Fruit fly (Drosophila melanogaster) whole organism, pupa: ENCODE data around the gene CG45080.

Experiments
- CG10348 ChIP-seq: fragments of 200-800 bp; sonication (Bioruptor generic); IDR thresholded peaks from 2 replicates; pipeline ENCODE4 v1.3.6; 2022; ENCODE audit warnings: missing biosample characterization, missing genetic modification characterization
- CG12605 ChIP-seq: fragments of 200-800 bp; sonication (Bioruptor generic); IDR thresholded peaks from 2 replicates; pipeline ENCODE4 v1.3.6; 2022; ENCODE audit warnings: missing biosample characterization, missing genetic modification characterization
- CG13204 ChIP-seq: fragments of 200-800 bp; sonication (Bioruptor generic); optimal IDR thresholded peaks from 2 replicates; lab custom pipeline; 2018; ENCODE audit warnings: missing biosample characterization, mild to moderate bottlenecking, missing genetic modification characterization, moderate library complexity
- CG14655 ChIP-seq: fragments of 200-800 bp; sonication (Bioruptor generic); optimal IDR thresholded peaks from 3 replicates; lab custom pipeline; 2017; ENCODE audit warnings: mild to moderate bottlenecking, missing biosample characterization, missing genetic modification reagents, missing genetic modification characterization
- CG15710 ChIP-seq: fragments of 200-800 bp; sonication (Bioruptor generic); optimal IDR thresholded peaks from 2 replicates; lab custom pipeline; 2018; ENCODE audit warnings: missing biosample characterization, mild to moderate bottlenecking, missing genetic modification characterization, moderate library complexity
- CG17806 ChIP-seq: fragments of 200-800 bp; sonication (Bioruptor generic); optimal IDR thresholded peaks from 2 replicates; lab custom pipeline; 2018; ENCODE audit warnings: missing biosample characterization, mild to moderate bottlenecking, missing genetic modification characterization, moderate library complexity
- CG32121 ChIP-seq: fragments of 200-800 bp; sonication (Bioruptor generic); IDR thresholded peaks from 2 replicates; pipeline ENCODE4 v1.3.6; 2022; ENCODE audit warnings: missing biosample characterization, missing genetic modification characterization
- CG34367 ChIP-seq: fragments of 200-800 bp; sonication (Bioruptor generic); optimal IDR thresholded peaks from 2 replicates; lab custom pipeline; 2018; ENCODE audit warnings: missing biosample characterization, mild to moderate bottlenecking, missing genetic modification characterization
- CG4496 ChIP-seq: fragments of 200-800 bp; sonication (Bioruptor generic); IDR thresholded peaks from 3 replicates; pipeline ENCODE4 v1.3.6; 2022; ENCODE audit warnings: missing biosample characterization, missing genetic modification characterization
- CG8159 ChIP-seq: fragments of 200-800 bp; sonication (Bioruptor generic); optimal IDR thresholded peaks from 3 replicates; lab custom pipeline; 2018; ENCODE audit warnings: missing biosample characterization, mild to moderate bottlenecking, missing genetic modification characterization, moderate library complexity
- CG8301 ChIP-seq: fragments of 200-800 bp; sonication (Bioruptor generic); optimal IDR thresholded peaks from 2 replicates; lab custom pipeline; 2018; ENCODE audit warnings: missing biosample characterization, mild to moderate bottlenecking, missing genetic modification characterization
- CG9948 ChIP-seq: fragments of 200-800 bp; sonication (Bioruptor generic); optimal IDR thresholded peaks from 2 replicates; lab custom pipeline; 2018; ENCODE audit warnings: missing biosample characterization, mild to moderate bottlenecking, missing genetic modification characterization, moderate library complexity
- D1 ChIP-seq: fragments of 200-800 bp; sonication (Bioruptor generic); optimal IDR thresholded peaks from 2 replicates; lab custom pipeline; 2018; ENCODE audit warnings: missing biosample characterization, mild to moderate bottlenecking, missing genetic modification characterization, moderate library complexity
- EcR ChIP-seq: fragments of 200-800 bp; sonication (Bioruptor generic); optimal IDR thresholded peaks from 3 replicates; lab custom pipeline; 2019; ENCODE audit warnings: missing biosample characterization, missing genetic modification characterization, mild to moderate bottlenecking, moderate library complexity, missing genetic modification reagents
- Ets98B ChIP-seq: fragments of 200-800 bp; sonication (Bioruptor generic); IDR thresholded peaks from 2 replicates; pipeline ENCODE4 v1.3.6; 2022; ENCODE audit warnings: missing biosample characterization, missing genetic modification characterization
- Pif1A ChIP-seq: fragments of 200-800 bp; sonication (Bioruptor generic); optimal IDR thresholded peaks from 3 replicates; lab custom pipeline; 2016; ENCODE audit warnings: missing biosample characterization, missing genetic modification characterization
- Pif1B ChIP-seq: fragments of 200-800 bp; sonication (Bioruptor generic); optimal IDR thresholded peaks from 3 replicates; lab custom pipeline; 2016; ENCODE audit warnings: missing biosample characterization, missing genetic modification characterization
- Snoo ChIP-seq: fragments of 200-800 bp; sonication (Bioruptor generic); optimal IDR thresholded peaks from 3 replicates; lab custom pipeline; 2017; ENCODE audit warnings: missing biosample characterization, mild to moderate bottlenecking, missing genetic modification characterization, inconsistent platforms
- fd96Ca ChIP-seq: fragments of 200-800 bp; sonication (Bioruptor generic); IDR thresholded peaks from 3 replicates; pipeline ENCODE4 v1.3.6; 2022; ENCODE audit warnings: missing biosample characterization, missing genetic modification characterization
- gl ChIP-seq: fragments of 200-800 bp; sonication (Bioruptor generic); optimal IDR thresholded peaks from 2 replicates; lab custom pipeline; 2018; ENCODE audit warnings: missing biosample characterization, mild to moderate bottlenecking, missing genetic modification characterization
- rn ChIP-seq: fragments of 200-800 bp; sonication (Bioruptor generic); IDR thresholded peaks from 2 replicates; pipeline ENCODE4 v1.3.6; 2022; ENCODE audit warnings: missing biosample characterization, missing genetic modification characterization

CG45080 gene

dm6 chr3R:13319170-13319569 lies at the start of gene CG45080:
CG45080 (minus strand) TSS chr3R:13319270.
- no peak for TF ChIP-seq CG12605 (GFP tag; lab: Robert Waterston, UW)

dm6 chr3R:13366561-13367518 lies 47.8 kb upstream of the CG45080 start, which contains the start of gene Elp6:
Elp6 (minus strand) TSS chr3R:13366910.
- TF ChIP-seq CG34367 (peak; percentile 58), Ets98B (GFP tag; lab: Robert Waterston, UW) (peak; percentile 35; the same call in 1 of the 2 replicates), EcR (GFP tag; lab: Kevin White, UChicago) (no peak), CG14655 (peak; percentile 84), CG17806 (tag; lab: Kevin White, UChicago) (peak; percentile 67), CG8301 (peak; percentile 75), CG12605 (GFP tag; lab: Robert Waterston, UW) (no peak), Snoo (peak; percentile 84), CG15710 (tag; lab: Kevin White, UChicago) (peak; percentile 80), CG10348 (GFP tag; lab: Robert Waterston, UW) (no peak), Pif1A (GFP tag; lab: Kevin White, UChicago) (peak; percentile 77), D1 (tag; lab: Kevin White, UChicago) (peak; percentile 49), CG4496 (GFP tag; lab: Robert Waterston, UW) (peak; percentile 70), gl (tag; lab: Kevin White, UChicago) (no peak), rn (GFP tag; lab: Robert Waterston, UW) (peak; percentile 27), CG8159 (peak; percentile 86), CG9948 (tag; lab: Kevin White, UChicago) (peak; percentile 75), CG32121 (GFP tag; lab: Robert Waterston, UW) (peak; percentile 47; the same call in 1 of the 2 replicates), fd96Ca (GFP tag; lab: Robert Waterston, UW) (peak; percentile 26; the same call in 1 of the 3 replicates), Pif1B (peak; percentile 60), CG13204 (GFP tag; lab: Kevin White, UChicago) (peak; percentile 30)

dm6 chr3R:13365665-13366414 lies 46.8 kb upstream of the CG45080 start:
- no peak for TF ChIP-seq CG8159
- TF ChIP-seq EcR (GFP tag; lab: Kevin White, UChicago) = peak; percentile 11
- peak; percentile 24 for TF ChIP-seq Snoo

dm6 chr3R:13364175-13365174 lies 45.4 kb upstream of the CG45080 start, which contains the start of gene Dic1:
Dic1 (plus strand) TSS chr3R:13364938.
- TF ChIP-seq gl (tag; lab: Kevin White, UChicago) = peak; percentile 51
- TF ChIP-seq CG8301 = peak; percentile 98
- TF ChIP-seq EcR (GFP tag; lab: Kevin White, UChicago) = peak; percentile 39
- TF ChIP-seq CG10348 (GFP tag; lab: Robert Waterston, UW) = peak; percentile 56; the same call in 1 of the 2 replicates
- peak; percentile 89 for TF ChIP-seq CG34367
- peak; percentile 83 for TF ChIP-seq fd96Ca (GFP tag; lab: Robert Waterston, UW)
- TF ChIP-seq Pif1B = peak; percentile 93
- TF ChIP-seq CG17806 (tag; lab: Kevin White, UChicago) = peak; percentile 96
- peak; percentile 98 for TF ChIP-seq CG14655
- peak; percentile 94 for TF ChIP-seq Pif1A (GFP tag; lab: Kevin White, UChicago)
- TF ChIP-seq CG13204 (GFP tag; lab: Kevin White, UChicago) = peak; percentile 94
- peak; percentile 85 for TF ChIP-seq rn (GFP tag; lab: Robert Waterston, UW)
- peak; percentile 97 for TF ChIP-seq Snoo
- peak; percentile 98 for TF ChIP-seq D1 (tag; lab: Kevin White, UChicago)
- peak; percentile 95 for TF ChIP-seq CG15710 (tag; lab: Kevin White, UChicago)
- TF ChIP-seq CG12605 (GFP tag; lab: Robert Waterston, UW) = peak; percentile 85
- peak; percentile 98 for TF ChIP-seq CG8159
- peak; percentile 90 for TF ChIP-seq Ets98B (GFP tag; lab: Robert Waterston, UW)
- TF ChIP-seq CG32121 (GFP tag; lab: Robert Waterston, UW) = peak; percentile 94
- TF ChIP-seq CG4496 (GFP tag; lab: Robert Waterston, UW) = peak; percentile 91
- TF ChIP-seq CG9948 (tag; lab: Kevin White, UChicago) = peak; percentile 94
